Worm (Caenorhabditis elegans): ENCODE measurements around the gene T25B2.2.

T25B2.2 gene

DNA sequence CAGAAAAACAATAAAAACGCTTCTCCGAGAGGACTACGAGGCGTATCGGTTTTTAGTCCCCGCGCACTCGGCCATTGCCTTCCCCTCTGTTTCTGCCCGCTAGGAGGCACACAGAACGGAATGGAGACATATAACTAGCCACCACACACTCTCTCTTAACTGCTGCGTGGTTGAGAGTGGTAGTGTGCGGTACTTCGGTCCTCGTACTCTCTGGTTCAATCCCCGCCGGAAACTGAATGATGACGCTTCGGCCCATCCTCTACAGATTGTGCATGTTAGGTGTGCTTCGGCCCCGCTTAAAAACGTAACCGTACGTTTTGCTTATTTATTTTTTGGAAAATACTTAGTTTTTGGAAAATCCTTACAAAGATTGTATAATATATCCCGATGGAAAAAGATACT, 38.2 kb downstream of the T25B2.2 start, which contains the start of gene T13C5.6 (continued):
- TF ChIP-seq Y5F2A.4 (GFP tag; optimal IDR thresholded peaks at IDR 0.05) (peak; percentile 83), ama-1 (optimal IDR thresholded peaks at IDR 0.05) (no peak), attf-4 (tag; optimal IDR thresholded peaks at IDR 0.05) (no peak), zfp-3 (GFP tag; conservative IDR thresholded peaks at IDR 0.05) (peak; percentile 85), hlh-11 (tag; optimal IDR thresholded peaks at IDR 0.05) (peak; percentile 88), nhr-42 (GFP tag; IDR thresholded peaks at IDR 0.05) (peak; percentile 90), hif-1 (tag; optimal IDR thresholded peaks at IDR 0.05) (peak; percentile 59 to 93), hlh-30 (tag; optimal IDR thresholded peaks at IDR 0.05; ENCODE audit: insufficient read depth) (peak; percentile 79), T26A8.4 (GFP tag; IDR thresholded peaks at IDR 0.05) (peak; percentile 94), mxl-2 (GFP tag; conservative IDR thresholded peaks at IDR 0.05) (peak; percentile 55; the same call in 1 of the 2 replicates), fkh-10 (GFP tag; optimal IDR thresholded peaks at IDR 0.05) (peak; percentile 92), mep-1 (tag; optimal IDR thresholded peaks at IDR 0.05) (peak; percentile 95), lsy-2 (tag; optimal IDR thresholded peaks at IDR 0.05) (peak; percentile 46 to 85), nhr-28 (tag; optimal IDR thresholded peaks at IDR 0.05) (peak; percentile 78), egl-27 (tag; optimal IDR thresholded peaks at IDR 0.05) (no peak), daf-19 (GFP tag; conservative IDR thresholded peaks at IDR 0.05) (peak; percentile 73), ceh-82 (tag; optimal IDR thresholded peaks at IDR 0.05) (peak; percentile 6), ces-1 (GFP tag; optimal IDR thresholded peaks at IDR 0.05) (peak; percentile 66), zag-1 (tag; optimal IDR thresholded peaks at IDR 0.05) (peak; percentile 30), unc-39 (tag; optimal IDR thresholded peaks at IDR 0.05) (no peak), nhr-6 (tag; optimal IDR thresholded peaks at IDR 0.05) (peak; percentile 92), ceh-44 (GFP tag; IDR thresholded peaks at IDR 0.05) (peak; percentile 79; the same call in 1 of the 2 replicates), fos-1 (tag; optimal IDR thresholded peaks at IDR 0.05) (no peak), rbr-2 (tag; optimal IDR thresholded peaks at IDR 0.05) (peak; percentile 94), skn-1 (tag; optimal IDR thresholded peaks at IDR 0.05) (no peak), aly-2 (tag; optimal IDR thresholded peaks at IDR 0.05) (no peak), cey-2 (tag; optimal IDR thresholded peaks at IDR 0.05; ENCODE audit: borderline replicate concordance, insufficient read depth) (no peak), ceh-28 (tag; optimal IDR thresholded peaks at IDR 0.05) (no peak), mes-2 (tag; optimal IDR thresholded peaks at IDR 0.05; ENCODE audit: poor library complexity, severe bottlenecking) (peak; percentile 97), sdz-12 (GFP tag; optimal IDR thresholded peaks at IDR 0.05) (peak; percentile 94), lin-1 (GFP tag; IDR thresholded peaks at IDR 0.05) (peak; percentile 95), lin-15B (tag; optimal IDR thresholded peaks at IDR 0.05) (no peak)

DNA sequence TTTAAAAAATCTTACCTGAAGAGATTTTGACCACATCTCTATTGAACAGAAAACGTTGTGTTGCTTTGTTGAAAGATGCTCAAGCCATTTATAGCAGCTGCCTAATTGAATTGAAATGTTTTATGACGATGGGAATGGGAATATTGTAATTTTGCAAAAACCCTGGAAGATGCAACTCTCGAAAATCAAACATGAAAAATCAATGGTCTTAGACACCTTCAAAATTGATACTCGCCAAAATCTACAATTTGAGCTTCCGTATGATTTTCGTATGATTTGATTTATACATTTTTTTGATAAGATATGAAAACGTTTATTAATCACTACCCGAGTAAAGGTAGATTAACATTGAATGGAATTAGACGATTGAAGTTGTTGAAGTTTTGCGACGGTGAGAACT, 39.0 kb downstream of the T25B2.2 start, which contains the start of gene C14F11.7:
Gene C14F11.7 (minus strand): TSS at position 101 of the 400 bp plus-strand sequence.
- no peak for TF ChIP-seq zfp-3 (GFP tag; conservative IDR thresholded peaks at IDR 0.05)
- no peak for TF ChIP-seq lsy-2 (tag; optimal IDR thresholded peaks at IDR 0.05)
- no peak for TF ChIP-seq nhr-102 (tag; optimal IDR thresholded peaks at IDR 0.05)
- no peak for TF ChIP-seq hlh-30 (tag; optimal IDR thresholded peaks at IDR 0.05; ENCODE audit: insufficient read depth)
- no peak for TF ChIP-seq daf-12 (tag; optimal IDR thresholded peaks at IDR 0.05)
- TF ChIP-seq ceh-32 (tag; optimal IDR thresholded peaks at IDR 0.05; ENCODE audit: poor library complexity) = no peak
- TF ChIP-seq T26A8.4 (GFP tag; IDR thresholded peaks at IDR 0.05) = no peak
- TF ChIP-seq pha-4 (GFP tag; IDR thresholded peaks at IDR 0.05) = no peak
- no peak for TF ChIP-seq pha-4 (tag; optimal IDR thresholded peaks at IDR 0.05)
- TF ChIP-seq ceh-20 (GFP tag; IDR thresholded peaks at IDR 0.05) = no peak
- TF ChIP-seq aha-1 (tag) = no peak
- TF ChIP-seq nhr-42 (GFP tag; IDR thresholded peaks at IDR 0.05) = no peak
- no peak for TF ChIP-seq vab-7 (GFP tag; IDR thresholded peaks at IDR 0.05)
- no peak for TF ChIP-seq php-3 (GFP tag; IDR thresholded peaks at IDR 0.05)
- no peak for TF ChIP-seq mep-1 (tag; optimal IDR thresholded peaks at IDR 0.05)
